Fruit fly (Drosophila melanogaster) S2 (cell line): ENCODE data around the gene CG5506.

Source experiments
- CG8478 ChIP-seq: fragments of >200 bp; optimal IDR thresholded peaks from 2 replicates; lab custom pipeline; 2018
- CTCF ChIP-seq, 2 experiments: fragments of >200 bp; optimal IDR thresholded peaks; 2 replicates each; lab custom pipeline; 2018

dm6 chr3L:17893660-17894059 lies 9.5 kb upstream of the CG5506 start:
- TF ChIP-seq CG8478 (lab: Kevin White, UChicago) (no peak), CTCF (optimal IDR thresholded peaks at IDR 0.05; lab: Kevin White, UChicago) (no peak)
